Worm (Caenorhabditis elegans) whole organism, L4/young adult: ENCODE results near the gene spp-12.

ENCODE experiments used
- W03F9.2 ChIP-seq: fragments of 150-350 bp; optimal IDR thresholded peaks from 2 replicates; lab custom pipeline; 2014; ENCODE audit warnings: missing biosample characterization, missing genetic modification characterization
- dao-5 ChIP-seq: sonication (generic microtip); optimal IDR thresholded peaks from 2 replicates; lab custom pipeline; 2016; ENCODE audit warnings: missing genotype, missing genetic modification characterization, moderate library complexity, missing compliant biosample characterization
- him-1 ChIP-seq: sonication (generic microtip); optimal IDR thresholded peaks from 2 replicates; lab custom pipeline; 2016; ENCODE audit warnings: missing genotype, missing genetic modification reagents, missing genetic modification characterization, missing compliant biosample characterization

ce11 chrV:13936850-13937249 is 47.2 kb downstream of the spp-12 start, which contains the start of gene srw-145:
- TF ChIP-seq W03F9.2 (tag; lab: Kevin White, UChicago) (no peak), him-1 (tag; lab: Kevin White, UChicago) (no peak), dao-5 (tag; lab: Kevin White, UChicago) (no peak)
